Fruit fly (Drosophila melanogaster) whole organism, wandering third instar larva: Measurements from ENCODE around the gene CG9426.

Experiments
- Abd-B ChIP-seq: fragments of >200 bp; optimal IDR thresholded peaks from 2 replicates; lab custom pipeline; 2017; ENCODE audit warnings: missing biosample characterization, missing genetic modification characterization
- CG32264 ChIP-seq: fragments of 200-800 bp; sonication (Bioruptor generic); optimal IDR thresholded peaks from 2 replicates; lab custom pipeline; 2016; ENCODE audit warnings: missing biosample characterization, missing genetic modification characterization
- CG9705 ChIP-seq: fragments of 200-800 bp; sonication (Bioruptor generic); optimal IDR thresholded peaks from 2 replicates; lab custom pipeline; 2018; ENCODE audit warnings: missing biosample characterization, mild to moderate bottlenecking, missing genetic modification characterization
- CrebA ChIP-seq: fragments of 200-800 bp; sonication (Bioruptor generic); optimal IDR thresholded peaks from 2 replicates; lab custom pipeline; 2016; ENCODE audit warnings: missing biosample characterization, mild to moderate bottlenecking, missing genetic modification characterization, borderline replicate concordance
- Dfd ChIP-seq: fragments of >200 bp; optimal IDR thresholded peaks from 2 replicates; lab custom pipeline; 2017; ENCODE audit warnings: missing biosample characterization, missing genetic modification characterization
- GATAd ChIP-seq: sonication (Bioruptor generic); optimal IDR thresholded peaks from 2 replicates; lab custom pipeline; 2016; ENCODE audit warnings: missing biosample characterization, missing genetic modification characterization
- HLH106 ChIP-seq: fragments of 200-800 bp; optimal IDR thresholded peaks from 3 replicates; lab custom pipeline; 2019; ENCODE audit warnings: missing biosample characterization, mild to moderate bottlenecking, missing genetic modification characterization, moderate library complexity
- Hnf4 ChIP-seq: fragments of 200-800 bp; sonication (Bioruptor generic); optimal IDR thresholded peaks from 2 replicates; lab custom pipeline; 2016; ENCODE audit warnings: missing biosample characterization, mild to moderate bottlenecking, missing genetic modification characterization
- Hr78 ChIP-seq: fragments of >200 bp; optimal IDR thresholded peaks from 2 replicates; lab custom pipeline; 2017; ENCODE audit warnings: missing biosample characterization, missing genetic modification characterization
- Hr83 ChIP-seq: fragments of 200-300 bp; sonication (Bioruptor generic); optimal IDR thresholded peaks from 2 replicates; lab custom pipeline; 2016; ENCODE audit warnings: missing biosample characterization, mild to moderate bottlenecking, missing genetic modification characterization, moderate library complexity; ENCODE audit not compliant: poor library complexity, severe bottlenecking
- Jra ChIP-seq: sonication (Bioruptor generic); optimal IDR thresholded peaks from 2 replicates; lab custom pipeline; 2016; ENCODE audit warnings: missing biosample characterization, missing genetic modification characterization
- Mio ChIP-seq: sonication (Bioruptor generic); optimal IDR thresholded peaks from 2 replicates; lab custom pipeline; 2016; ENCODE audit warnings: missing biosample characterization, missing genetic modification characterization
- Myc ChIP-seq: fragments of >200 bp; optimal IDR thresholded peaks from 2 replicates; lab custom pipeline; 2017
- N ChIP-seq: fragments of >200 bp; optimal IDR thresholded peaks from 2 replicates; lab custom pipeline; 2018; ENCODE audit warnings: missing biosample characterization, missing external identifiers, missing genetic modification characterization
- OdsH ChIP-seq: fragments of 200-800 bp; sonication (Bioruptor generic); optimal IDR thresholded peaks from 2 replicates; lab custom pipeline; 2016; ENCODE audit warnings: missing biosample characterization, mild to moderate bottlenecking, missing genetic modification characterization
- Rel ChIP-seq, 2 experiments: fragments of 200-800 bp; sonication (Bioruptor generic) in 1 of 2; optimal IDR thresholded peaks; 2 replicates in 1 of 2; 3 replicates in 1 of 2; lab custom pipeline; 2016 to 2019; ENCODE audit warnings: mild to moderate bottlenecking in 2 of 2, missing biosample characterization in 2 of 2, missing genetic modification characterization in 2 of 2, moderate library complexity in 1 of 2
- Sp1 ChIP-seq: fragments of 200-800 bp; sonication (Bioruptor generic); optimal IDR thresholded peaks from 3 replicates; lab custom pipeline; 2019; ENCODE audit warnings: missing biosample characterization, mild to moderate bottlenecking, missing genetic modification characterization, moderate library complexity
- Vsx2 ChIP-seq: fragments of 200-300, 225-300 bp; sonication (Bioruptor generic); optimal IDR thresholded peaks from 2 replicates; lab custom pipeline; 2018; ENCODE audit warnings: missing biosample characterization, missing genetic modification characterization; ENCODE audit not compliant: partially characterized antibody
- br ChIP-seq: fragments of 200-800 bp; sonication (Bioruptor generic); optimal IDR thresholded peaks from 2 replicates; lab custom pipeline; 2016; ENCODE audit warnings: missing biosample characterization, missing genetic modification characterization
- dl ChIP-seq, 2 experiments: fragments of 175-275, 200-275 bp in 1 of 2; fragments of 200-275 bp in 1 of 2; sonication (Bioruptor generic); optimal IDR thresholded peaks; lab custom pipeline; 2018; ENCODE audit warnings: mild to moderate bottlenecking in 2 of 2, missing biosample characterization in 2 of 2, missing genetic modification characterization in 2 of 2, moderate library complexity in 2 of 2; ENCODE audit not compliant: partially characterized antibody in 2 of 2, insufficient read depth in 1 of 2
- dsf ChIP-seq: sonication (Bioruptor generic); optimal IDR thresholded peaks from 2 replicates; lab custom pipeline; 2016; ENCODE audit warnings: missing biosample characterization, missing genetic modification characterization, borderline replicate concordance
- ey ChIP-seq: fragments of 200-800 bp; sonication (Bioruptor generic); optimal IDR thresholded peaks from 2 replicates; lab custom pipeline; 2016; ENCODE audit warnings: missing biosample characterization, missing genetic modification characterization
- foxo ChIP-seq, 2 experiments: fragments of 200-800 bp; sonication (Bioruptor generic); optimal IDR thresholded peaks; 2 replicates in 1 of 2; 3 replicates in 1 of 2; lab custom pipeline; 2016 to 2017; ENCODE audit warnings: missing biosample characterization in 2 of 2, missing genetic modification characterization in 2 of 2
- fru ChIP-seq: fragments of 200-800 bp; sonication (Bioruptor generic); optimal IDR thresholded peaks from 3 replicates; lab custom pipeline; 2016; ENCODE audit warnings: missing biosample characterization, mild to moderate bottlenecking, missing genetic modification characterization
- h ChIP-seq: fragments of 200-800 bp; sonication (Bioruptor generic); optimal IDR thresholded peaks from 3 replicates; lab custom pipeline; 2016; ENCODE audit warnings: missing biosample characterization, mild to moderate bottlenecking, missing genetic modification characterization
- jim ChIP-seq: fragments of 175-275, 200-325 bp; sonication (Bioruptor generic); optimal IDR thresholded peaks from 2 replicates; lab custom pipeline; 2016; ENCODE audit warnings: missing biosample characterization, mild to moderate bottlenecking, missing genetic modification characterization
- lola ChIP-seq: fragments of >200 bp; optimal IDR thresholded peaks from 2 replicates; lab custom pipeline; 2017; ENCODE audit warnings: missing biosample characterization, missing genetic modification characterization
- pan ChIP-seq: fragments of >200 bp; optimal IDR thresholded peaks from 2 replicates; lab custom pipeline; 2017
- psq ChIP-seq: fragments of 200-800 bp; sonication (Bioruptor generic); optimal IDR thresholded peaks from 3 replicates; lab custom pipeline; 2017; ENCODE audit warnings: missing biosample characterization, mild to moderate bottlenecking, missing genetic modification characterization, moderate library complexity
- rgr ChIP-seq: fragments of 200-800 bp; sonication (Bioruptor generic); optimal IDR thresholded peaks from 3 replicates; lab custom pipeline; 2016; ENCODE audit warnings: missing biosample characterization, mild to moderate bottlenecking, missing genetic modification characterization
- sv ChIP-seq: fragments of 200-800 bp; sonication (Bioruptor generic); optimal IDR thresholded peaks from 3 replicates; lab custom pipeline; 2016; ENCODE audit warnings: missing biosample characterization, missing genetic modification characterization
- usp ChIP-seq: fragments of >200 bp; optimal IDR thresholded peaks from 2 replicates; lab custom pipeline; 2017; ENCODE audit warnings: missing biosample characterization, missing genetic modification characterization
- woc ChIP-seq: sonication (Bioruptor generic); optimal IDR thresholded peaks from 2 replicates; lab custom pipeline; 2016; ENCODE audit warnings: missing biosample characterization, mild to moderate bottlenecking, missing genetic modification characterization

CG9426 gene

DNA sequence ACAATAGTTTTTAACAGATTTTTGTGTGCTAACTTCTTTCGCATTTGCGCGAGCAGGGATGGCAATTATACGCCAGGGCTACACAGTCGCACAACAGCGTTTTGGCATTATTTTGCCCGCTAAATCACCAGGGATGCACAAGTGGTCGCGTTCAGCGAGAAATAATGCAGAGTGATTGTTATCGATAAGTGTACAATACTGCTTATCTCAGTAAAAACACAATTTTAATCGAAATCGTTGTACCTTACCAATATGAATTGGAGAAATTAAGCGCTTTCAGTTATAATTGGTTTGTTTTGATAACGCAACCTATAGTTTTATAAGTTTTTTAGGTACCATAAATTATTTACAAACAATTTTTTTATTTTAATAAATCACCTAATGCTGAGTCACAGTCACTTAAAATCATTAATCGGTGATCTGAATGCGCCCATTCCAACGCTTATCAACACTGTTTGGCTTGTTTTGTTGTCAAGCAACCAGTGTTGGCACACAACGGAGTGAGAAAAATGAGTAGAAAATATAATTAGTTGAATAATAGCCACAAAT lies 42.9 kb downstream of the CG9426 start, which contains the start of the genes Sfmbt and CG5439:
Gene Sfmbt, minus strand, starts transcription at position 85 of the 549 bp plus-strand sequence.
Gene CG5439, plus strand, starts transcription at position 450 of the 549 bp plus-strand sequence.
- TF ChIP-seq Hr78 (GFP tag; lab: Kevin White, UChicago) (no peak), CrebA (GFP tag; lab: Kevin White, UChicago) (no peak), fru (GFP tag; lab: Kevin White, UChicago) (peak; percentile 81), OdsH (GFP tag; lab: Kevin White, UChicago) (peak; percentile 73), sv (GFP tag; lab: Kevin White, UChicago) (peak; percentile 79), CG9705 (peak; percentile 77), Mio (peak; percentile 41), Abd-B (GFP tag; lab: Kevin White, UChicago) (no peak), Sp1 (peak; percentile 76), ey (peak; percentile 76), N (GFP tag; lab: Kevin White, UChicago) (no peak), rgr (GFP tag; lab: Kevin White, UChicago) (peak; percentile 77), h (GFP tag; lab: Kevin White, UChicago) (peak; percentile 84), Hr83 (peak; percentile 86), HLH106 (tag; lab: Kevin White, UChicago) (peak; percentile 84), dsf (GFP tag; lab: Kevin White, UChicago) (peak; percentile 78), br (GFP tag; lab: Kevin White, UChicago) (peak; percentile 76), Rel (GFP tag; optimal IDR thresholded peaks at IDR 0.05; lab: Kevin White, UChicago) (no peak), Rel (tag; optimal IDR thresholded peaks at IDR 0.05; lab: Kevin White, UChicago) (peak; percentile 31), GATAd (peak; percentile 63), CG32264 (GFP tag; lab: Kevin White, UChicago) (peak; percentile 40), Jra (no peak), psq (peak; percentile 68), jim (GFP tag; lab: Kevin White, UChicago) (no peak), foxo (GFP tag; optimal IDR thresholded peaks at IDR 0.05; lab: Kevin White, UChicago) (peak in 1 of 2 experiments; percentile 87)

DNA sequence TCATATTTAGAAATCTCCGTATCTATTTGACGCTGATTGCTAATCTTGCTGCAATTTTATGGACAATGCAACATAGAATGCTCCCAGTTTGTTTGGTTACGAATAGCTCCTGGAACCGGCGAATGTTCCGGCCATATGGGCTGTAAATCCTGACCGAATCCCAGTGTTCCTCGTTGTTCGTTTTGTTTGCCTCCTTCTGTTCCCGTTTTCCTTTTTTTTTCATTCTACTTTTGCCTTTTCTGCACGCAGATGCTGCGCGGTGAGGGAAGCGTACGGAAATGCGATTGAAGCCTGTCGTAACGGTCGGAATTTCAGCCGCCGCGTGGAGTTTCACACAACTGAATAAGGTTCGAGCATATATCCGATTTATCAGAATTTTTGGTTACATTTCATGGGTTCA lies 43.6 kb downstream of the CG9426 start, which contains the start of gene CG43925:
Gene CG43925, plus strand, starts transcription at position 301 of the 400 bp plus-strand sequence.
- TF ChIP-seq CG9705 (no peak), pan (lab: Kevin White, UChicago) (no peak), GATAd (no peak), Dfd (GFP tag; lab: Kevin White, UChicago) (no peak), dsf (GFP tag; lab: Kevin White, UChicago) (no peak), Vsx2 (no peak), woc (no peak), Myc (lab: Kevin White, UChicago) (no peak), Abd-B (GFP tag; lab: Kevin White, UChicago) (no peak), OdsH (GFP tag; lab: Kevin White, UChicago) (no peak), Sp1 (no peak), dl (GFP tag; optimal IDR thresholded peaks at IDR 0.05; lab: Kevin White, UChicago; ENCODE audit: insufficient read depth in 1 of 2, partially characterized antibody in 2 of 2) (no peak), jim (GFP tag; lab: Kevin White, UChicago) (no peak), Hnf4 (GFP tag; lab: Kevin White, UChicago) (no peak), usp (no peak), lola (GFP tag; lab: Kevin White, UChicago) (no peak)
